Worm (Caenorhabditis elegans) whole organism, L1 larva: ENCODE results near the gene K08B5.2.

ENCODE experiments used
- F16B12.6 ChIP-seq: fragments of 150-350 bp; optimal IDR thresholded peaks from 2 replicates; lab custom pipeline; 2014; ENCODE audit warnings: missing biosample characterization, missing genetic modification characterization
- aly-2 ChIP-seq: fragments of 150-350 bp; optimal IDR thresholded peaks from 2 replicates; lab custom pipeline; 2014; ENCODE audit warnings: missing biosample characterization, missing genetic modification characterization
- blmp-1 ChIP-seq: fragments of 150-350 bp; optimal IDR thresholded peaks from 2 replicates; lab custom pipeline; 2014; ENCODE audit warnings: missing biosample characterization, missing genetic modification characterization
- ceh-90 ChIP-seq: sonication (generic microtip); optimal IDR thresholded peaks from 2 replicates; lab custom pipeline; 2016; ENCODE audit warnings: missing genetic modification characterization, missing compliant biosample characterization
- ces-1 ChIP-seq: fragments of 150-350 bp; optimal IDR thresholded peaks from 2 replicates; lab custom pipeline; 2014; ENCODE audit warnings: missing biosample characterization, missing genetic modification reagents, missing genetic modification characterization
- efl-1 ChIP-seq, 4 experiments: fragments of 150-350 bp; optimal IDR thresholded peaks in 3 of 4; peaks in 1 of 4; 1 replicate in 1 of 4; 2 replicates in 3 of 4; lab custom pipeline; 2014; ENCODE audit warnings: missing biosample characterization in 2 of 4, missing genetic modification characterization in 2 of 4, missing genetic modification reagents in 2 of 4
- lin-14 ChIP-seq: fragments of 200-800 bp; sonication (Bioruptor generic); optimal IDR thresholded peaks from 2 replicates; lab custom pipeline; 2018; ENCODE audit warnings: mild to moderate bottlenecking, missing genetic modification characterization, moderate library complexity, missing compliant biosample characterization
- lin-35 ChIP-seq, 2 experiments: fragments of 150-350 bp; optimal IDR thresholded peaks; 2 replicates each; lab custom pipeline; 2014; ENCODE audit warnings: missing biosample characterization in 2 of 2, missing genetic modification characterization in 2 of 2, missing genetic modification reagents in 2 of 2
- lsy-2 ChIP-seq, 2 experiments: fragments of 150-350 bp; optimal IDR thresholded peaks; 2 replicates each; lab custom pipeline; 2014; ENCODE audit warnings: missing biosample characterization in 2 of 2, missing genetic modification characterization in 2 of 2
- mdl-1 ChIP-seq, 2 experiments: fragments of 150-350 bp; optimal IDR thresholded peaks; 2 replicates each; lab custom pipeline; 2014 to 2017; ENCODE audit warnings: missing biosample characterization in 2 of 2, missing genetic modification characterization in 2 of 2, inconsistent platforms in 1 of 2
- mef-2 ChIP-seq: fragments of 150-350 bp; optimal IDR thresholded peaks from 2 replicates; lab custom pipeline; 2014; ENCODE audit warnings: missing biosample characterization, missing genetic modification characterization
- nhr-19 ChIP-seq: fragments of 200-800 bp; sonication (Bioruptor generic); conservative IDR thresholded peaks from 2 replicates; pipeline ENCODE4 v1.3.6; 2022; ENCODE audit warnings: missing genetic modification characterization, missing compliant biosample characterization
- nhr-20 ChIP-seq: sonication (generic microtip); optimal IDR thresholded peaks from 2 replicates; lab custom pipeline; 2016; ENCODE audit warnings: mild to moderate bottlenecking, missing genetic modification characterization, missing compliant biosample characterization
- nhr-47 ChIP-seq: sonication (generic microtip); optimal IDR thresholded peaks from 2 replicates; lab custom pipeline; 2016; ENCODE audit warnings: mild to moderate bottlenecking, missing genetic modification characterization, moderate library complexity, missing compliant biosample characterization
- nhr-71 ChIP-seq: sonication (generic microtip); optimal IDR thresholded peaks from 2 replicates; lab custom pipeline; 2016; ENCODE audit warnings: mild to moderate bottlenecking, missing genetic modification characterization, moderate library complexity, missing compliant biosample characterization
- nhr-76 ChIP-seq: sonication (generic microtip); optimal IDR thresholded peaks from 2 replicates; lab custom pipeline; 2017; ENCODE audit warnings: missing biosample characterization, missing genetic modification characterization
- nhr-77 ChIP-seq: fragments of 150-350 bp; optimal IDR thresholded peaks from 2 replicates; lab custom pipeline; 2014; ENCODE audit warnings: missing biosample characterization, missing genetic modification characterization
- nhr-85 ChIP-seq: sonication (generic microtip); peaks from one replicate; lab custom pipeline; 2016; ENCODE audit warnings: missing genetic modification characterization, inconsistent platforms, missing compliant biosample characterization
- pag-3 ChIP-seq: sonication (generic microtip); optimal IDR thresholded peaks from 2 replicates; lab custom pipeline; 2017; ENCODE audit warnings: missing genetic modification characterization, mild to moderate bottlenecking, missing compliant biosample characterization, antibody characterized with exemption, borderline replicate concordance; ENCODE audit not compliant: insufficient read depth
- pqm-1 ChIP-seq: sonication (generic microtip); optimal IDR thresholded peaks from 3 replicates; lab custom pipeline; 2017; ENCODE audit warnings: missing biosample characterization, missing genetic modification characterization
- rnt-1 ChIP-seq: sonication (generic microtip); optimal IDR thresholded peaks from 2 replicates; lab custom pipeline; 2016; ENCODE audit warnings: mild to moderate bottlenecking, missing genetic modification characterization, moderate library complexity, missing compliant biosample characterization
- snu-23 ChIP-seq: sonication (generic microtip); optimal IDR thresholded peaks from 2 replicates; lab custom pipeline; 2016; ENCODE audit warnings: missing genetic modification characterization, missing compliant biosample characterization
- sup-37 ChIP-seq: fragments of 200-800 bp; sonication (Bioruptor generic); optimal IDR thresholded peaks from 2 replicates; lab custom pipeline; 2018; ENCODE audit warnings: mild to moderate bottlenecking, missing genetic modification characterization, missing compliant biosample characterization
- swsn-7 ChIP-seq: sonication (generic microtip); optimal IDR thresholded peaks from 2 replicates; lab custom pipeline; 2016; ENCODE audit warnings: missing genetic modification characterization, missing compliant biosample characterization
- unc-130 ChIP-seq: fragments of 150-350 bp; optimal IDR thresholded peaks from 2 replicates; lab custom pipeline; 2017; ENCODE audit warnings: missing biosample characterization, missing genetic modification characterization, inconsistent platforms
- unc-86 ChIP-seq: sonication (generic microtip); optimal IDR thresholded peaks from 2 replicates; lab custom pipeline; 2016; ENCODE audit warnings: missing genetic modification characterization, missing compliant biosample characterization
- xbp-1 ChIP-seq: sonication (generic microtip); optimal IDR thresholded peaks from 2 replicates; lab custom pipeline; 2016; ENCODE audit warnings: missing genetic modification characterization, missing compliant biosample characterization
- zip-4 ChIP-seq: fragments of 200-800 bp; sonication (Bioruptor generic); optimal IDR thresholded peaks from 2 replicates; lab custom pipeline; 2018; ENCODE audit warnings: mild to moderate bottlenecking, missing genetic modification characterization, moderate library complexity, missing compliant biosample characterization
- ztf-11 ChIP-seq, 2 experiments: sonication (generic microtip); optimal IDR thresholded peaks; 2 replicates each; lab custom pipeline; 2016 to 2017; ENCODE audit warnings: missing genetic modification characterization in 2 of 2, missing biosample characterization in 1 of 2, missing compliant biosample characterization in 1 of 2

K08B5.2 gene

ce11 chrX:16529937-16530336 is 23.8 kb downstream of the K08B5.2 start:
- TF ChIP-seq blmp-1 (tag; lab: Kevin White, UChicago) (peak; percentile 95), mef-2 (tag; lab: Kevin White, UChicago) (no peak)

DNA sequence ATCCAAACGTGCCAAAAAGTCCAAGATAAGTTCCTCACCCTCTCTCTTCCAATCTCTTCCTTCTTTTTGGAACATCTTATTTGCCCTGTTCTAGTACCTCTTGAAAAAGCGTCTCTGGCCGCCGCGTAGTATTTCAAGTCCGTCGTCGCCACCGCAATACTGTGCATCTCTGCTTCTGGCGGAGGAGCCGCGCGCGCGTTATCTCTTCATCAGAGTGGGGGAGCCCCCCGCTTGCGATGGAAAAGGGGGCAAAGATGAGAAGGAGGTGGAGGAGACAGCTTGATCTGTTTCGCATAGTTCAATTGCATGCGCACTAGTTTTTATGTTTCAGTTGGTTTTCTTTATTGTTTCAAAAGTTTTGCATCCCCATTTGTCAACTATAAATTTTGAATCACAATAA is 25.9 kb downstream of the K08B5.2 start:
- no peak for TF ChIP-seq pqm-1
- no peak for TF ChIP-seq lin-35 (GFP tag; optimal IDR thresholded peaks at IDR 0.05; lab: Kevin White, UChicago)
- TF ChIP-seq nhr-76 (tag; lab: Kevin White, UChicago): no peak
- no peak for TF ChIP-seq ces-1
- no peak for TF ChIP-seq aly-2 (tag; lab: Kevin White, UChicago)
- peak; percentile 7 for TF ChIP-seq nhr-85 (tag; lab: Kevin White, UChicago)
- TF ChIP-seq nhr-77: no peak
- TF ChIP-seq, all 84 proteins: peak for 1

DNA sequence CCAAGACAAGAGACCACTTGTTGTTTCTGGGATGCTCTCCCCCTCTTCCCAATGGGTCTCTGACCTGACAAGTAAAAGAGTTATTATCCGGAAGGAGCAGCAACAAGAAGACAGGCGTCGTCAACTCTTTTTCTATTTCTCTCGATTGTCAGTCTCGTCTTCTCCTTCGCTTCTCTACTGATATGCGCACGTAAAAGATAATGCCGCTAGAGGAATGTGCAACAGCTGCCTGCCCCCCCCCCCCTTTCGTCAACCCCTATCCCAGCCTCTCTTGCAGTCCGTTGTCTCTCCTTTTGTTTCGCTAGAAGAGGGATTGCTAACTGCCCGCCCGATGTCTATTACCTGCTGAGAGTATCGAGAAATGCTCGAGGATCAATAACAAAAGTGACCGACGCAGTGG is 28.1 kb downstream of the K08B5.2 start:
- no peak for TF ChIP-seq mdl-1 (tag; optimal IDR thresholded peaks at IDR 0.05; lab: Kevin White, UChicago)
- no peak for TF ChIP-seq blmp-1 (tag; lab: Kevin White, UChicago)
- TF ChIP-seq swsn-7 (tag; lab: Kevin White, UChicago): peak; percentile 20
- TF ChIP-seq unc-130: peak; percentile 69
- peak; percentile 35 to 39 for TF ChIP-seq lsy-2 (tag; optimal IDR thresholded peaks at IDR 0.05; lab: Kevin White, UChicago)
- TF ChIP-seq lin-14 (GFP tag; lab: Kevin White, UChicago): peak; percentile 91
- TF ChIP-seq rnt-1 (tag; lab: Kevin White, UChicago): peak; percentile 77
- TF ChIP-seq nhr-71 (tag; lab: Kevin White, UChicago): peak; percentile 82
- TF ChIP-seq ceh-90 (tag; lab: Kevin White, UChicago): no peak
- peak in 1 of 2 experiments; percentile 8 for TF ChIP-seq efl-1 (optimal IDR thresholded peaks at IDR 0.05; lab: Kevin White, UChicago)
- TF ChIP-seq efl-1 (GFP tag; optimal IDR thresholded peaks at IDR 0.05 in 1 of 2; lab: Kevin White, UChicago): no peak
- peak; percentile 8 for TF ChIP-seq xbp-1 (tag; lab: Kevin White, UChicago)
- TF ChIP-seq nhr-47 (tag; lab: Kevin White, UChicago): no peak
- no peak for TF ChIP-seq sup-37 (GFP tag; lab: Kevin White, UChicago)
- peak; percentile 47 for TF ChIP-seq snu-23
- TF ChIP-seq nhr-20: peak; percentile 29
- peak; percentile 8 for TF ChIP-seq pag-3
- peak; percentile 69 for TF ChIP-seq nhr-19 (GFP tag; lab: Robert Waterston, UW)

DNA sequence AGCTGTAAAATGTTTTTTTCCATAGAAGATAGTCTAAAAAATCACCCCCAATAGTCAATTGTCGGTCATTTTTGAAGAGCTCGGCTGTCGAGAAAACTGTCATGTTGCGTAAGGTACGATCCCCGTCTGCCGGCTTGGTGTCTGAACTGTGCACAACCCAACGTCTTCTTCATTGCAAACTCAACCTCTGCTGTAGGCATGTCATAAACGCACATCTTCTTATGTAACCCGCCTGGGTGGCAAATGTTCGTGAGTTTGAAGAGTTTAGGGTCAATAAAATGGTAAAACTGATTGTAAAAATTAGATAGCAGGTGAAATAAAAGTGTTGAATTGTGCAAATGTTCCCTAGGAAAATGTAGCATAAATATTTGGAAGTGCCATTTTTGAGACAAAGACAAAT is 29.4 kb downstream of the K08B5.2 start:
- no peak for TF ChIP-seq nhr-19 (GFP tag; lab: Robert Waterston, UW)
- TF ChIP-seq efl-1 (optimal IDR thresholded peaks at IDR 0.05; lab: Kevin White, UChicago): no peak
- TF ChIP-seq efl-1 (GFP tag; optimal IDR thresholded peaks at IDR 0.05 in 1 of 2; lab: Kevin White, UChicago): peak in 1 of 2 experiments; percentile 59
- no peak for TF ChIP-seq mdl-1 (tag; optimal IDR thresholded peaks at IDR 0.05; lab: Kevin White, UChicago)

DNA sequence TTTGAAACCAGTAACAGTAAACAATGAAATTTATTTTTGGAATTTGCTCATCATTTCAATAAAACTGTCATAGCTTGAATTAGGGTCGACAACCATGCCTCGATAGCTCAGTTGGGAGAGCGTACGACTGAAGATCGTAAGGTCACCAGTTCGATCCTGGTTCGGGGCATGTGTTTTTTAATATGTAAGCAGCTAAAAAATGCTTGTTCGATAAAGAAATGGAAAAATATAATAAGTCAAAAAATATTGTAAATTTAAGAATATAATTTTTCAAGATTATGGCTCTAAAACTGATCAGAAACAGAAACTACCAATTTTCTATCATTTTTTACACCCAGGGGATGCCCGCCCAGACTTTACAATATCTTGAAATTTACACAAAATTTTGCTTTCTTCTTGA is 29.9 kb downstream of the K08B5.2 start:
- TF ChIP-seq nhr-71 (tag; lab: Kevin White, UChicago): peak; percentile 49

- no peak for TF ChIP-seq blmp-1 (tag; lab: Kevin White, UChicago)
- TF ChIP-seq F16B12.6 (tag; lab: Kevin White, UChicago): peak; percentile 20
- TF ChIP-seq ztf-11 (tag; optimal IDR thresholded peaks at IDR 0.05; lab: Kevin White, UChicago): no peak
- peak; percentile 21 to 72 for TF ChIP-seq lsy-2 (tag; optimal IDR thresholded peaks at IDR 0.05; lab: Kevin White, UChicago)
- peak; percentile 57 for TF ChIP-seq nhr-85 (tag; lab: Kevin White, UChicago)
- no peak for TF ChIP-seq zip-4 (GFP tag; lab: Kevin White, UChicago)
- TF ChIP-seq nhr-71 (tag; lab: Kevin White, UChicago): no peak
- no peak for TF ChIP-seq lin-14 (GFP tag; lab: Kevin White, UChicago)
- no peak for TF ChIP-seq unc-86 (tag; lab: Kevin White, UChicago)
Observed at ce11 chrX:16521722-16522121, 32.0 kb downstream of the K08B5.2 start.
